Fruit fly (Drosophila melanogaster) whole organism, wandering third instar larva: ENCODE data around the gene CG32066.

Source experiments
- Abd-B ChIP-seq: fragments of >200 bp; optimal IDR thresholded peaks from 2 replicates; lab custom pipeline; 2017; ENCODE audit warnings: missing biosample characterization, missing genetic modification characterization
- CG32264 ChIP-seq: fragments of 200-800 bp; sonication (Bioruptor generic); optimal IDR thresholded peaks from 2 replicates; lab custom pipeline; 2016; ENCODE audit warnings: missing biosample characterization, missing genetic modification characterization
- CG9705 ChIP-seq: fragments of 200-800 bp; sonication (Bioruptor generic); optimal IDR thresholded peaks from 2 replicates; lab custom pipeline; 2018; ENCODE audit warnings: missing biosample characterization, mild to moderate bottlenecking, missing genetic modification characterization
- CrebA ChIP-seq: fragments of 200-800 bp; sonication (Bioruptor generic); optimal IDR thresholded peaks from 2 replicates; lab custom pipeline; 2016; ENCODE audit warnings: missing biosample characterization, mild to moderate bottlenecking, missing genetic modification characterization, borderline replicate concordance
- Dfd ChIP-seq: fragments of >200 bp; optimal IDR thresholded peaks from 2 replicates; lab custom pipeline; 2017; ENCODE audit warnings: missing biosample characterization, missing genetic modification characterization
- Dif ChIP-seq: fragments of 200-275, 200-300 bp; sonication (Bioruptor generic); optimal IDR thresholded peaks from 2 replicates; lab custom pipeline; 2018; ENCODE audit warnings: missing biosample characterization, missing genetic modification characterization; ENCODE audit not compliant: partially characterized antibody
- GATAd ChIP-seq: sonication (Bioruptor generic); optimal IDR thresholded peaks from 2 replicates; lab custom pipeline; 2016; ENCODE audit warnings: missing biosample characterization, missing genetic modification characterization
- HLH106 ChIP-seq: fragments of 200-800 bp; optimal IDR thresholded peaks from 3 replicates; lab custom pipeline; 2019; ENCODE audit warnings: missing biosample characterization, mild to moderate bottlenecking, missing genetic modification characterization, moderate library complexity
- Hnf4 ChIP-seq: fragments of 200-800 bp; sonication (Bioruptor generic); optimal IDR thresholded peaks from 2 replicates; lab custom pipeline; 2016; ENCODE audit warnings: missing biosample characterization, mild to moderate bottlenecking, missing genetic modification characterization
- Hr78 ChIP-seq: fragments of >200 bp; optimal IDR thresholded peaks from 2 replicates; lab custom pipeline; 2017; ENCODE audit warnings: missing biosample characterization, missing genetic modification characterization
- Hr83 ChIP-seq: fragments of 200-300 bp; sonication (Bioruptor generic); optimal IDR thresholded peaks from 2 replicates; lab custom pipeline; 2016; ENCODE audit warnings: missing biosample characterization, mild to moderate bottlenecking, missing genetic modification characterization, moderate library complexity; ENCODE audit not compliant: poor library complexity, severe bottlenecking
- Jra ChIP-seq: sonication (Bioruptor generic); optimal IDR thresholded peaks from 2 replicates; lab custom pipeline; 2016; ENCODE audit warnings: missing biosample characterization, missing genetic modification characterization
- Mio ChIP-seq: sonication (Bioruptor generic); optimal IDR thresholded peaks from 2 replicates; lab custom pipeline; 2016; ENCODE audit warnings: missing biosample characterization, missing genetic modification characterization
- Myc ChIP-seq: fragments of >200 bp; optimal IDR thresholded peaks from 2 replicates; lab custom pipeline; 2017
- N ChIP-seq: fragments of >200 bp; optimal IDR thresholded peaks from 2 replicates; lab custom pipeline; 2018; ENCODE audit warnings: missing biosample characterization, missing external identifiers, missing genetic modification characterization
- OdsH ChIP-seq: fragments of 200-800 bp; sonication (Bioruptor generic); optimal IDR thresholded peaks from 2 replicates; lab custom pipeline; 2016; ENCODE audit warnings: missing biosample characterization, mild to moderate bottlenecking, missing genetic modification characterization
- Rel ChIP-seq, 2 experiments: fragments of 200-800 bp; sonication (Bioruptor generic) in 1 of 2; optimal IDR thresholded peaks; 2 replicates in 1 of 2; 3 replicates in 1 of 2; lab custom pipeline; 2016 to 2019; ENCODE audit warnings: mild to moderate bottlenecking in 2 of 2, missing biosample characterization in 2 of 2, missing genetic modification characterization in 2 of 2, moderate library complexity in 1 of 2
- Sp1 ChIP-seq: fragments of 200-800 bp; sonication (Bioruptor generic); optimal IDR thresholded peaks from 3 replicates; lab custom pipeline; 2019; ENCODE audit warnings: missing biosample characterization, mild to moderate bottlenecking, missing genetic modification characterization, moderate library complexity
- Vsx2 ChIP-seq: fragments of 200-300, 225-300 bp; sonication (Bioruptor generic); optimal IDR thresholded peaks from 2 replicates; lab custom pipeline; 2018; ENCODE audit warnings: missing biosample characterization, missing genetic modification characterization; ENCODE audit not compliant: partially characterized antibody
- br ChIP-seq: fragments of 200-800 bp; sonication (Bioruptor generic); optimal IDR thresholded peaks from 2 replicates; lab custom pipeline; 2016; ENCODE audit warnings: missing biosample characterization, missing genetic modification characterization
- brk ChIP-seq: fragments of 200-800 bp; sonication (Bioruptor generic); optimal IDR thresholded peaks from 2 replicates; lab custom pipeline; 2016; ENCODE audit warnings: missing biosample characterization, mild to moderate bottlenecking, missing genetic modification characterization
- dl ChIP-seq, 2 experiments: fragments of 175-275, 200-275 bp in 1 of 2; fragments of 200-275 bp in 1 of 2; sonication (Bioruptor generic); optimal IDR thresholded peaks; lab custom pipeline; 2018; ENCODE audit warnings: mild to moderate bottlenecking in 2 of 2, missing biosample characterization in 2 of 2, missing genetic modification characterization in 2 of 2, moderate library complexity in 2 of 2; ENCODE audit not compliant: partially characterized antibody in 2 of 2, insufficient read depth in 1 of 2
- dmrt93B ChIP-seq: fragments of 200-800 bp; sonication (Bioruptor generic); optimal IDR thresholded peaks from 2 replicates; lab custom pipeline; 2018; ENCODE audit warnings: missing biosample characterization, mild to moderate bottlenecking, missing genetic modification characterization
- dsf ChIP-seq: sonication (Bioruptor generic); optimal IDR thresholded peaks from 2 replicates; lab custom pipeline; 2016; ENCODE audit warnings: missing biosample characterization, missing genetic modification characterization, borderline replicate concordance
- ey ChIP-seq: fragments of 200-800 bp; sonication (Bioruptor generic); optimal IDR thresholded peaks from 2 replicates; lab custom pipeline; 2016; ENCODE audit warnings: missing biosample characterization, missing genetic modification characterization
- foxo ChIP-seq, 2 experiments: fragments of 200-800 bp; sonication (Bioruptor generic); optimal IDR thresholded peaks; 2 replicates in 1 of 2; 3 replicates in 1 of 2; lab custom pipeline; 2016 to 2017; ENCODE audit warnings: missing biosample characterization in 2 of 2, missing genetic modification characterization in 2 of 2
- fru ChIP-seq: fragments of 200-800 bp; sonication (Bioruptor generic); optimal IDR thresholded peaks from 3 replicates; lab custom pipeline; 2016; ENCODE audit warnings: missing biosample characterization, mild to moderate bottlenecking, missing genetic modification characterization
- h ChIP-seq: fragments of 200-800 bp; sonication (Bioruptor generic); optimal IDR thresholded peaks from 3 replicates; lab custom pipeline; 2016; ENCODE audit warnings: missing biosample characterization, mild to moderate bottlenecking, missing genetic modification characterization
- jim ChIP-seq: fragments of 175-275, 200-325 bp; sonication (Bioruptor generic); optimal IDR thresholded peaks from 2 replicates; lab custom pipeline; 2016; ENCODE audit warnings: missing biosample characterization, mild to moderate bottlenecking, missing genetic modification characterization
- lola ChIP-seq: fragments of >200 bp; optimal IDR thresholded peaks from 2 replicates; lab custom pipeline; 2017; ENCODE audit warnings: missing biosample characterization, missing genetic modification characterization
- pan ChIP-seq: fragments of >200 bp; optimal IDR thresholded peaks from 2 replicates; lab custom pipeline; 2017
- psq ChIP-seq: fragments of 200-800 bp; sonication (Bioruptor generic); optimal IDR thresholded peaks from 3 replicates; lab custom pipeline; 2017; ENCODE audit warnings: missing biosample characterization, mild to moderate bottlenecking, missing genetic modification characterization, moderate library complexity
- rgr ChIP-seq: fragments of 200-800 bp; sonication (Bioruptor generic); optimal IDR thresholded peaks from 3 replicates; lab custom pipeline; 2016; ENCODE audit warnings: missing biosample characterization, mild to moderate bottlenecking, missing genetic modification characterization
- sage ChIP-seq: fragments of 200-800 bp; sonication (Bioruptor generic); optimal IDR thresholded peaks from 2 replicates; lab custom pipeline; 2016; ENCODE audit warnings: missing biosample characterization, mild to moderate bottlenecking, missing genetic modification characterization
- sv ChIP-seq: fragments of 200-800 bp; sonication (Bioruptor generic); optimal IDR thresholded peaks from 3 replicates; lab custom pipeline; 2016; ENCODE audit warnings: missing biosample characterization, missing genetic modification characterization
- tai ChIP-seq: sonication (Bioruptor generic); optimal IDR thresholded peaks from 2 replicates; lab custom pipeline; 2016; ENCODE audit warnings: missing biosample characterization, missing genetic modification characterization
- usp ChIP-seq: fragments of >200 bp; optimal IDR thresholded peaks from 2 replicates; lab custom pipeline; 2017; ENCODE audit warnings: missing biosample characterization, missing genetic modification characterization
- woc ChIP-seq: sonication (Bioruptor generic); optimal IDR thresholded peaks from 2 replicates; lab custom pipeline; 2016; ENCODE audit warnings: missing biosample characterization, mild to moderate bottlenecking, missing genetic modification characterization

The CG32066 gene

DNA sequence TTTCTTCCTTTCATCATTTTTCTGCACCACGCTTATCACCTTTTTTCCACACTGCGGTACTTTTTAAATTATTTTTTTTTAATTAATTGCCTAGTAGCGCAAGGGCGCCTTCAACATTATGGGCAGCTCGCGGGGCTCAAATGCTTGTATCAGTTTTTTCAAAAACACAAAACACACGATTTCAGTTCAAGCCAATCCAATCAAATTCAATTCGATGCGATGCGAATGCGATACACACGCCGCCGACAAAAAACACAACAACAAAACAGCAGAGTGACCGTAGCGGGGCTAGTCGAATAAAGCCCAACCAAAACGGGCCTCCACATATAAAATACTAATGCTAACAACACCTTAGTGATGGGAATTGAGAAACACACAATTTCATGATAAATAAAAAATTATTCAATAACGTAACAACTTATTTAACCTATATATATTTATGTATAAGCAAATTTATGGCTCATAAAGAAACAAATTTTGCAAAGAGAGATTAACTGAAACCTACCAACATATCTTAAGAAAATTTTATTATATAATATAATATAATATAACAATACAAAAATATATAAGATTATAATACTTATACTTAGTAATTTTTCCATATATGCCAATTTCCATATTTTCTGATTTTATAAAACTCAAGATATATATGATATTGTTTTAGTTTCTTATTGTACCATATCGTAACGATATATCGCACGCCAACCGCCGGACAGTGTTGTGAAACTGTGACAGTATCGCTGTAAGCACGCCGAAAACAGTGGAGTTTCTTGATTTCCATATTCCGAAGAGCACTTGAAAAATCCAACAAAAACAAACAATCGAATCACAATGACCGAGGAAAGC is at the start of gene CG32066, which contains the start of gene CG8003:
Gene CG32066, minus strand, starts transcription at position 270 of the 846 bp plus-strand sequence.
Gene CG8003, plus strand, starts transcription at position 732 of the 846 bp plus-strand sequence.
- peak; percentile 68 for TF ChIP-seq woc
- TF ChIP-seq HLH106: peak; percentile 64
- peak; percentile 32 for TF ChIP-seq brk
- TF ChIP-seq br: peak; percentile 61
- no peak for TF ChIP-seq Dif (GFP tag; lab: Kevin White, UChicago)
- no peak for TF ChIP-seq jim (GFP tag; lab: Kevin White, UChicago)
- TF ChIP-seq Rel (GFP tag; optimal IDR thresholded peaks at IDR 0.05; lab: Kevin White, UChicago): no peak
- peak; percentile 47 for TF ChIP-seq Rel (tag; optimal IDR thresholded peaks at IDR 0.05; lab: Kevin White, UChicago)
- no peak for TF ChIP-seq N (GFP tag; lab: Kevin White, UChicago)
- peak; percentile 37 for TF ChIP-seq Sp1 (GFP tag; lab: Kevin White, UChicago)
- no peak for TF ChIP-seq Vsx2 (GFP tag; lab: Kevin White, UChicago)
- no peak for TF ChIP-seq dsf (GFP tag; lab: Kevin White, UChicago)
- TF ChIP-seq fru (GFP tag; lab: Kevin White, UChicago): peak; percentile 9
- TF ChIP-seq h (GFP tag; lab: Kevin White, UChicago): peak; percentile 40
- TF ChIP-seq Mio (GFP tag; lab: Kevin White, UChicago): peak; percentile 19
- no peak for TF ChIP-seq OdsH (GFP tag; lab: Kevin White, UChicago)
- peak in 1 of 2 experiments; percentile 24 for TF ChIP-seq foxo (GFP tag; optimal IDR thresholded peaks at IDR 0.05; lab: Kevin White, UChicago)
- TF ChIP-seq sage: peak; percentile 20
- TF ChIP-seq Jra (GFP tag; lab: Kevin White, UChicago): no peak
- TF ChIP-seq Myc (lab: Kevin White, UChicago): peak; percentile 5
- TF ChIP-seq Abd-B (GFP tag; lab: Kevin White, UChicago): no peak
- TF ChIP-seq rgr (GFP tag; lab: Kevin White, UChicago): peak; percentile 30
- TF ChIP-seq psq: no peak
- TF ChIP-seq GATAd (GFP tag; lab: Kevin White, UChicago): no peak
- TF ChIP-seq sv (GFP tag; lab: Kevin White, UChicago): no peak
- peak; percentile 33 for TF ChIP-seq Hr83 (GFP tag; lab: Kevin White, UChicago)
- TF ChIP-seq Hnf4 (GFP tag; lab: Kevin White, UChicago): peak; percentile 35
- peak; percentile 54 for TF ChIP-seq tai (GFP tag; lab: Kevin White, UChicago)
- no peak for TF ChIP-seq dl (GFP tag; optimal IDR thresholded peaks at IDR 0.05; lab: Kevin White, UChicago; ENCODE audit: insufficient read depth in 1 of 2, partially characterized antibody in 2 of 2)
- TF ChIP-seq, all 38 proteins: peak for 16

- TF ChIP-seq psq (peak; percentile 18), OdsH (GFP tag; lab: Kevin White, UChicago) (peak; percentile 30), br (no peak), N (GFP tag; lab: Kevin White, UChicago) (no peak), sage (no peak), tai (GFP tag; lab: Kevin White, UChicago) (no peak), CrebA (GFP tag; lab: Kevin White, UChicago) (no peak), Vsx2 (GFP tag; lab: Kevin White, UChicago) (no peak), Abd-B (GFP tag; lab: Kevin White, UChicago) (no peak), Hnf4 (GFP tag; lab: Kevin White, UChicago) (peak; percentile 0), Myc (lab: Kevin White, UChicago) (no peak), Dfd (no peak), CG32264 (GFP tag; lab: Kevin White, UChicago) (no peak), lola (GFP tag; lab: Kevin White, UChicago) (no peak), usp (no peak), foxo (GFP tag; optimal IDR thresholded peaks at IDR 0.05; lab: Kevin White, UChicago) (peak in 1 of 2 experiments; percentile 55), brk (no peak), HLH106 (peak; percentile 59), dsf (GFP tag; lab: Kevin White, UChicago) (no peak), woc (no peak), sv (GFP tag; lab: Kevin White, UChicago) (no peak), CG9705 (GFP tag; lab: Kevin White, UChicago) (no peak), Jra (GFP tag; lab: Kevin White, UChicago) (no peak), dmrt93B (GFP tag; lab: Kevin White, UChicago) (peak; percentile 67), Hr78 (no peak), Sp1 (GFP tag; lab: Kevin White, UChicago) (peak; percentile 48), jim (GFP tag; lab: Kevin White, UChicago) (no peak), Dif (GFP tag; lab: Kevin White, UChicago) (no peak), ey (GFP tag; lab: Kevin White, UChicago) (no peak), Rel (GFP tag; optimal IDR thresholded peaks at IDR 0.05; lab: Kevin White, UChicago) (no peak), Rel (tag; optimal IDR thresholded peaks at IDR 0.05; lab: Kevin White, UChicago) (no peak), h (GFP tag; lab: Kevin White, UChicago) (peak; percentile 12), pan (no peak), fru (GFP tag; lab: Kevin White, UChicago) (peak; percentile 47), GATAd (GFP tag; lab: Kevin White, UChicago) (no peak), rgr (GFP tag; lab: Kevin White, UChicago) (no peak), dl (GFP tag; optimal IDR thresholded peaks at IDR 0.05; lab: Kevin White, UChicago; ENCODE audit: insufficient read depth in 1 of 2, partially characterized antibody in 2 of 2) (no peak), Mio (GFP tag; lab: Kevin White, UChicago) (no peak), Hr83 (GFP tag; lab: Kevin White, UChicago) (no peak)
Measured at dm6 chr3L:10709132-10709531, 48.3 kb upstream of the CG32066 start.
